Fruit fly (Drosophila melanogaster) whole organism, wandering third instar larva: ENCODE data around the gene swm.

Source experiments
- Hr78 ChIP-seq: fragments of >200 bp; optimal IDR thresholded peaks from 2 replicates; lab custom pipeline; 2017; ENCODE audit warnings: missing biosample characterization, missing genetic modification characterization
- Hr83 ChIP-seq: fragments of 200-300 bp; sonication (Bioruptor generic); optimal IDR thresholded peaks from 2 replicates; lab custom pipeline; 2016; ENCODE audit warnings: missing biosample characterization, mild to moderate bottlenecking, missing genetic modification characterization, moderate library complexity; ENCODE audit not compliant: poor library complexity, severe bottlenecking
- dmrt93B ChIP-seq: fragments of 200-800 bp; sonication (Bioruptor generic); optimal IDR thresholded peaks from 2 replicates; lab custom pipeline; 2018; ENCODE audit warnings: missing biosample characterization, mild to moderate bottlenecking, missing genetic modification characterization
- ey ChIP-seq: fragments of 200-800 bp; sonication (Bioruptor generic); optimal IDR thresholded peaks from 2 replicates; lab custom pipeline; 2016; ENCODE audit warnings: missing biosample characterization, missing genetic modification characterization
- jim ChIP-seq: fragments of 175-275, 200-325 bp; sonication (Bioruptor generic); optimal IDR thresholded peaks from 2 replicates; lab custom pipeline; 2016; ENCODE audit warnings: missing biosample characterization, mild to moderate bottlenecking, missing genetic modification characterization
- rgr ChIP-seq: fragments of 200-800 bp; sonication (Bioruptor generic); optimal IDR thresholded peaks from 3 replicates; lab custom pipeline; 2016; ENCODE audit warnings: missing biosample characterization, mild to moderate bottlenecking, missing genetic modification characterization

dm6 chr2L:19530092-19530491 is 37.0 kb downstream of the swm start, which contains the start of gene CG10165:
- TF ChIP-seq Hr83 (GFP tag; lab: Kevin White, UChicago), result peak; percentile 26
- no peak for TF ChIP-seq ey (GFP tag; lab: Kevin White, UChicago)
- no peak for TF ChIP-seq rgr (GFP tag; lab: Kevin White, UChicago)
- TF ChIP-seq dmrt93B (GFP tag; lab: Kevin White, UChicago), result no peak
- TF ChIP-seq jim (GFP tag; lab: Kevin White, UChicago), result no peak
- TF ChIP-seq Hr78 (GFP tag; lab: Kevin White, UChicago), result no peak
